Worm (Caenorhabditis elegans) whole organism, L2 larva: ENCODE data around the gene F58H1.2.

Experiments
- C34F6.9 ChIP-seq: fragments of 150-350 bp; optimal IDR thresholded peaks from 2 replicates; lab custom pipeline; 2014; ENCODE audit warnings: missing biosample characterization, missing genetic modification characterization
- F13H6.1 ChIP-seq: sonication (generic microtip); optimal IDR thresholded peaks from 2 replicates; lab custom pipeline; 2016; ENCODE audit warnings: missing genetic modification characterization, missing compliant biosample characterization
- R02D3.7 ChIP-seq: fragments of 150-350 bp; optimal IDR thresholded peaks from 2 replicates; lab custom pipeline; 2014; ENCODE audit warnings: missing biosample characterization, missing genetic modification characterization
- Y55F3AM.14 ChIP-seq: fragments of 200-800 bp; sonication (Bioruptor generic); optimal IDR thresholded peaks from 2 replicates; lab custom pipeline; 2018; ENCODE audit warnings: mild to moderate bottlenecking, missing genetic modification characterization, missing compliant biosample characterization
- ZK546.5 ChIP-seq: sonication (generic microtip); optimal IDR thresholded peaks from 2 replicates; lab custom pipeline; 2017; ENCODE audit warnings: missing biosample characterization, missing genetic modification characterization
- aly-2 ChIP-seq: fragments of 150-350 bp; optimal IDR thresholded peaks from 2 replicates; lab custom pipeline; 2014; ENCODE audit warnings: missing biosample characterization, missing genetic modification characterization
- ama-1 ChIP-seq: fragments of 150-350 bp; optimal IDR thresholded peaks from 2 replicates; lab custom pipeline; 2018; ENCODE audit warnings: inconsistent platforms
- ceh-82 ChIP-seq: fragments of 150-350 bp; optimal IDR thresholded peaks from 2 replicates; lab custom pipeline; 2014; ENCODE audit warnings: missing biosample characterization, missing genetic modification characterization
- dmd-4 ChIP-seq: sonication (generic microtip); optimal IDR thresholded peaks from 2 replicates; lab custom pipeline; 2017; ENCODE audit warnings: missing biosample characterization, missing genetic modification characterization
- elt-1 ChIP-seq: fragments of 150-350 bp; optimal IDR thresholded peaks from 2 replicates; lab custom pipeline; 2014; ENCODE audit warnings: missing biosample characterization, missing genetic modification characterization
- elt-3 ChIP-seq: sonication (generic microtip); optimal IDR thresholded peaks from 2 replicates; lab custom pipeline; 2017; ENCODE audit warnings: missing biosample characterization, missing genetic modification characterization
- fos-1 ChIP-seq: fragments of 150-350 bp; optimal IDR thresholded peaks from 2 replicates; lab custom pipeline; 2014; ENCODE audit warnings: missing biosample characterization, missing genetic modification characterization
- gmeb-1 ChIP-seq: fragments of 150-350 bp; optimal IDR thresholded peaks from 2 replicates; lab custom pipeline; 2014; ENCODE audit warnings: missing biosample characterization, missing genetic modification characterization
- lin-11 ChIP-seq: fragments of 150-350 bp; sonication (generic microtip); optimal IDR thresholded peaks from 2 replicates; lab custom pipeline; 2014; ENCODE audit warnings: missing biosample characterization, missing genetic modification characterization, inconsistent platforms, mixed read lengths
- lin-13 ChIP-seq: fragments of 150-350 bp; optimal IDR thresholded peaks from 2 replicates; lab custom pipeline; 2014; ENCODE audit warnings: missing biosample characterization, missing genetic modification reagents, missing genetic modification characterization
- lsy-2 ChIP-seq, 2 experiments: fragments of 150-350 bp in 1 of 2; sonication (generic microtip) in 1 of 2; optimal IDR thresholded peaks; 2 replicates each; lab custom pipeline; 2014 to 2017; ENCODE audit warnings: missing biosample characterization in 2 of 2, missing genetic modification characterization in 2 of 2
- mbf-1 ChIP-seq: sonication (generic microtip); optimal IDR thresholded peaks from 2 replicates; lab custom pipeline; 2017; ENCODE audit warnings: missing biosample characterization, missing genetic modification characterization
- mdl-1 ChIP-seq, 2 experiments: fragments of 150-350 bp in 1 of 2; sonication (generic microtip) in 1 of 2; optimal IDR thresholded peaks; 2 replicates each; lab custom pipeline; 2017; ENCODE audit warnings: missing biosample characterization in 2 of 2, missing genetic modification characterization in 2 of 2
- nhr-10 ChIP-seq: sonication (generic microtip); optimal IDR thresholded peaks from 2 replicates; lab custom pipeline; 2017; ENCODE audit warnings: missing biosample characterization, missing genetic modification characterization
- nhr-11 ChIP-seq: fragments of 150-350 bp; optimal IDR thresholded peaks from 2 replicates; lab custom pipeline; 2014; ENCODE audit warnings: missing biosample characterization, missing genetic modification characterization
- nhr-129 ChIP-seq: fragments of 150-350 bp; optimal IDR thresholded peaks from 2 replicates; lab custom pipeline; 2014; ENCODE audit warnings: missing biosample characterization, missing genetic modification characterization
- nhr-21 ChIP-seq: fragments of 150-350 bp; optimal IDR thresholded peaks from 2 replicates; lab custom pipeline; 2014; ENCODE audit warnings: missing biosample characterization, missing genetic modification characterization
- nhr-237 ChIP-seq: fragments of 150-350 bp; optimal IDR thresholded peaks from 2 replicates; lab custom pipeline; 2014; ENCODE audit warnings: missing biosample characterization, missing genetic modification characterization
- nhr-25 ChIP-seq: fragments of 150-350 bp; sonication (generic microtip); optimal IDR thresholded peaks from 3 replicates; lab custom pipeline; 2014; ENCODE audit warnings: missing biosample characterization, missing genetic modification characterization
- nhr-6 ChIP-seq: fragments of 150-350 bp; optimal IDR thresholded peaks from 2 replicates; lab custom pipeline; 2014; ENCODE audit warnings: missing biosample characterization, missing genetic modification characterization
- nhr-77 ChIP-seq: fragments of 150-350 bp; optimal IDR thresholded peaks from 2 replicates; lab custom pipeline; 2014; ENCODE audit warnings: missing biosample characterization, missing genetic modification characterization
- sem-4 ChIP-seq: fragments of 150-350 bp; optimal IDR thresholded peaks from 2 replicates; lab custom pipeline; 2014; ENCODE audit warnings: missing biosample characterization, missing genetic modification reagents, missing genetic modification characterization
- skn-1 ChIP-seq: sonication (generic microtip); optimal IDR thresholded peaks from 2 replicates; lab custom pipeline; 2017; ENCODE audit warnings: missing biosample characterization, missing genetic modification characterization
- sma-3 ChIP-seq: sonication (generic microtip); optimal IDR thresholded peaks from 2 replicates; lab custom pipeline; 2016; ENCODE audit warnings: missing genetic modification reagents, missing genetic modification characterization, missing compliant biosample characterization
- snpc-4 ChIP-seq: fragments of 150-350 bp; optimal IDR thresholded peaks from 2 replicates; lab custom pipeline; 2014; ENCODE audit warnings: missing biosample characterization, missing genetic modification characterization
- unc-39 ChIP-seq: fragments of 150-350 bp; optimal IDR thresholded peaks from 2 replicates; lab custom pipeline; 2014; ENCODE audit warnings: missing biosample characterization, missing genetic modification characterization
- unc-55 ChIP-seq: fragments of 150-350 bp; sonication (generic microtip); optimal IDR thresholded peaks from 3 replicates; lab custom pipeline; 2014; ENCODE audit warnings: missing biosample characterization, missing genetic modification reagents, missing genetic modification characterization
- unc-62 ChIP-seq: fragments of 150-350 bp; optimal IDR thresholded peaks from 2 replicates; lab custom pipeline; 2014; ENCODE audit warnings: missing biosample characterization, missing genetic modification reagents, missing genetic modification characterization
- zag-1 ChIP-seq: fragments of 150-350 bp; optimal IDR thresholded peaks from 2 replicates; lab custom pipeline; 2014; ENCODE audit warnings: missing biosample characterization, missing genetic modification characterization
- ztf-1 ChIP-seq: fragments of 200-800 bp; sonication (Bioruptor generic); conservative IDR thresholded peaks from 2 replicates; pipeline ENCODE4 v1.3.6; 2022; ENCODE audit warnings: missing genetic modification characterization, missing compliant biosample characterization
- ztf-4 ChIP-seq: fragments of 150-350 bp; optimal IDR thresholded peaks from 2 replicates; lab custom pipeline; 2014; ENCODE audit warnings: missing biosample characterization, missing genetic modification characterization

Gene F58H1.2

ce11 chrV:11949509-11950117 lies 20.7 kb downstream of the F58H1.2 start:
- TF ChIP-seq nhr-129 (tag; lab: Kevin White, UChicago) (no peak), nhr-25 (tag; lab: Kevin White, UChicago) (no peak), Y55F3AM.14 (GFP tag; lab: Kevin White, UChicago) (no peak), ztf-4 (no peak), nhr-21 (no peak), skn-1 (tag; lab: Kevin White, UChicago) (no peak), sem-4 (tag; lab: Kevin White, UChicago) (no peak), elt-3 (tag; lab: Kevin White, UChicago) (no peak), elt-1 (tag; lab: Kevin White, UChicago) (peak; percentile 24)

- TF ChIP-seq nhr-77 (tag; lab: Kevin White, UChicago) (no peak), F13H6.1 (tag; lab: Kevin White, UChicago) (no peak), ztf-1 (GFP tag; lab: Robert Waterston, UW) (no peak), ceh-82 (no peak), snpc-4 (tag; lab: Kevin White, UChicago) (no peak), nhr-11 (tag; lab: Kevin White, UChicago) (no peak), mdl-1 (tag; optimal IDR thresholded peaks at IDR 0.05; lab: Kevin White, UChicago) (no peak), lin-11 (tag; lab: Kevin White, UChicago) (no peak)
Measured at ce11 chrV:11951227-11951626, 22.3 kb downstream of the F58H1.2 start.

- TF ChIP-seq aly-2 (tag; lab: Kevin White, UChicago) (no peak), snpc-4 (tag; lab: Kevin White, UChicago) (no peak), nhr-11 (tag; lab: Kevin White, UChicago) (no peak), ama-1 (lab: Kevin White, UChicago) (no peak), nhr-25 (tag; lab: Kevin White, UChicago) (no peak), nhr-10 (tag; lab: Kevin White, UChicago) (no peak), C34F6.9 (tag; lab: Kevin White, UChicago) (no peak), skn-1 (tag; lab: Kevin White, UChicago) (no peak), unc-62 (GFP tag; lab: Kevin White, UChicago) (no peak), lsy-2 (tag; optimal IDR thresholded peaks at IDR 0.05; lab: Kevin White, UChicago) (no peak), R02D3.7 (tag; lab: Kevin White, UChicago) (no peak), nhr-237 (tag; lab: Kevin White, UChicago) (no peak), sma-3 (GFP tag; lab: Kevin White, UChicago) (no peak)
Measured at ce11 chrV:11952854-11953447, 24.1 kb downstream of the F58H1.2 start.

- TF ChIP-seq fos-1 (tag; lab: Kevin White, UChicago) (no peak), ZK546.5 (tag; lab: Kevin White, UChicago) (no peak), ceh-82 (no peak), elt-3 (tag; lab: Kevin White, UChicago) (no peak), nhr-6 (tag; lab: Kevin White, UChicago) (no peak), gmeb-1 (no peak)
Measured at ce11 chrV:11953621-11954020, 24.7 kb downstream of the F58H1.2 start.

- TF ChIP-seq elt-1 (tag; lab: Kevin White, UChicago) (no peak), lsy-2 (tag; optimal IDR thresholded peaks at IDR 0.05; lab: Kevin White, UChicago) (no peak), lin-13 (no peak), mbf-1 (tag; lab: Kevin White, UChicago) (no peak), nhr-77 (tag; lab: Kevin White, UChicago) (no peak), zag-1 (tag; lab: Kevin White, UChicago) (no peak), unc-55 (GFP tag; lab: Kevin White, UChicago) (no peak), unc-62 (GFP tag; lab: Kevin White, UChicago) (no peak), nhr-25 (tag; lab: Kevin White, UChicago) (no peak), dmd-4 (tag; lab: Kevin White, UChicago) (no peak), R02D3.7 (tag; lab: Kevin White, UChicago) (no peak), nhr-129 (tag; lab: Kevin White, UChicago) (no peak), ama-1 (lab: Kevin White, UChicago) (no peak), nhr-6 (tag; lab: Kevin White, UChicago) (no peak), F13H6.1 (tag; lab: Kevin White, UChicago) (no peak), elt-3 (tag; lab: Kevin White, UChicago) (no peak), snpc-4 (tag; lab: Kevin White, UChicago) (no peak), fos-1 (tag; lab: Kevin White, UChicago) (no peak), unc-39 (no peak)
Measured at ce11 chrV:11955617-11956016, 26.7 kb downstream of the F58H1.2 start.
